Fruit fly (Drosophila melanogaster) whole organism, embryonic: Measurements from ENCODE around the gene CG1703.

ENCODE experiments used
- Atf6 ChIP-seq: fragments of 200-800 bp; sonication (Bioruptor generic); IDR thresholded peaks from 2 replicates; pipeline ENCODE4 v1.3.6; 2022; ENCODE audit warnings: missing biosample characterization, missing genetic modification characterization
- Awh ChIP-seq: fragments of 200-800 bp; sonication (Bioruptor generic); IDR thresholded peaks from 2 replicates; pipeline ENCODE4, ENCODE4 v1.3.6; 2022; ENCODE audit warnings: missing biosample characterization, missing genetic modification characterization
- CG10267 ChIP-seq: fragments of 200-800 bp; sonication (Bioruptor generic); optimal IDR thresholded peaks from 2 replicates; lab custom pipeline; 2018; ENCODE audit warnings: missing biosample characterization, mild to moderate bottlenecking, missing genetic modification characterization, moderate library complexity
- CG10321 ChIP-seq: fragments of 200-800 bp; sonication (Bioruptor generic); IDR thresholded peaks from 2 replicates; pipeline ENCODE4 v1.3.6; 2022; ENCODE audit warnings: missing biosample characterization, missing genetic modification characterization
- CG10543 ChIP-seq: fragments of 200-800 bp; sonication (Bioruptor generic); optimal IDR thresholded peaks from 3 replicates; lab custom pipeline; 2017; ENCODE audit warnings: missing biosample characterization, mild to moderate bottlenecking, missing genetic modification characterization, moderate library complexity
- CG11504 ChIP-seq: fragments of 200-800 bp; sonication (Bioruptor generic); optimal IDR thresholded peaks from 3 replicates; lab custom pipeline; 2019; ENCODE audit warnings: missing biosample characterization, mild to moderate bottlenecking, missing genetic modification characterization, moderate library complexity
- CG11723 ChIP-seq: fragments of 200-800 bp; sonication (Bioruptor generic); optimal IDR thresholded peaks from 2 replicates; lab custom pipeline; 2017; ENCODE audit warnings: missing biosample characterization, mild to moderate bottlenecking, missing genetic modification characterization
- CG12744 ChIP-seq: fragments of 200-800 bp; sonication (Bioruptor generic); optimal IDR thresholded peaks from 2 replicates; lab custom pipeline; 2016; ENCODE audit warnings: missing biosample characterization, missing genetic modification characterization
- CG14667 ChIP-seq: fragments of 200-800 bp; sonication (Bioruptor generic); IDR thresholded peaks from 2 replicates; pipeline ENCODE4 v1.3.6; 2022; ENCODE audit warnings: missing biosample characterization, missing genetic modification characterization
- CG1529 ChIP-seq: fragments of 200-800 bp; sonication (Bioruptor generic); optimal IDR thresholded peaks from 3 replicates; lab custom pipeline; 2018; ENCODE audit warnings: missing biosample characterization, missing genetic modification characterization
- CG15514 ChIP-seq: fragments of 200-800 bp; sonication (Bioruptor generic); optimal IDR thresholded peaks from 3 replicates; lab custom pipeline; 2017; ENCODE audit warnings: missing biosample characterization, missing genetic modification characterization, mild to moderate bottlenecking, moderate library complexity, missing genetic modification reagents
- CG18262 ChIP-seq: fragments of 200-800 bp; optimal IDR thresholded peaks from 3 replicates; lab custom pipeline; 2019; ENCODE audit warnings: missing biosample characterization, mild to moderate bottlenecking, missing genetic modification characterization, moderate library complexity
- CG31365 ChIP-seq: fragments of 200-800 bp; sonication (Bioruptor generic); optimal IDR thresholded peaks from 2 replicates; lab custom pipeline; 2018; ENCODE audit warnings: missing biosample characterization, mild to moderate bottlenecking, missing genetic modification characterization
- CG4360 ChIP-seq: fragments of 200-800 bp; sonication (Bioruptor generic); IDR thresholded peaks from 2 replicates; pipeline ENCODE4 v1.3.6; 2022; ENCODE audit warnings: missing biosample characterization, missing genetic modification characterization
- CG4617 ChIP-seq: fragments of 200-800 bp; sonication (Bioruptor generic); optimal IDR thresholded peaks from 3 replicates; lab custom pipeline; 2016; ENCODE audit warnings: missing biosample characterization, missing genetic modification characterization, borderline replicate concordance
- CG4820 ChIP-seq: fragments of 200-800 bp; sonication (Bioruptor generic); optimal IDR thresholded peaks from 3 replicates; lab custom pipeline; 2016; ENCODE audit warnings: missing biosample characterization, missing genetic modification characterization
- CG6254 ChIP-seq: fragments of 200-800 bp; sonication (Bioruptor generic); optimal IDR thresholded peaks from 3 replicates; lab custom pipeline; 2017; ENCODE audit warnings: mild to moderate bottlenecking, missing biosample characterization, missing genetic modification reagents, missing genetic modification characterization
- CG6654 ChIP-seq: fragments of 200-800 bp; sonication (Bioruptor generic); optimal IDR thresholded peaks from 2 replicates; lab custom pipeline; 2017; ENCODE audit warnings: missing biosample characterization, mild to moderate bottlenecking, missing genetic modification characterization
- CG6689 ChIP-seq: fragments of 200-800 bp; sonication (Bioruptor generic); IDR thresholded peaks from 2 replicates; pipeline ENCODE4 v1.3.6; 2022; ENCODE audit warnings: missing biosample characterization, missing genetic modification characterization
- CG7963 ChIP-seq: fragments of 200-800 bp; sonication (Bioruptor generic); IDR thresholded peaks from 3 replicates; pipeline ENCODE4 v1.3.6; 2022; ENCODE audit warnings: missing biosample characterization, missing genetic modification characterization; ENCODE audit not compliant: partially characterized antibody
- CTCF ChIP-seq: fragments of 200-800 bp; sonication (Bioruptor generic); optimal IDR thresholded peaks from 2 replicates; lab custom pipeline; 2017; ENCODE audit warnings: missing biosample characterization, mild to moderate bottlenecking, missing genetic modification characterization, moderate library complexity
- CoRest ChIP-seq: fragments of 200-800 bp; sonication (Bioruptor generic); optimal IDR thresholded peaks from 3 replicates; lab custom pipeline; 2018; ENCODE audit warnings: missing biosample characterization, mild to moderate bottlenecking, missing genetic modification characterization, moderate library complexity
- Gsc ChIP-seq: fragments of 200-800 bp; sonication (Bioruptor generic); IDR thresholded peaks from 2 replicates; pipeline ENCODE4 v1.3.6; 2022; ENCODE audit warnings: missing biosample characterization, missing genetic modification characterization
- Gug ChIP-seq: fragments of 200-800 bp; sonication (Bioruptor generic); IDR thresholded peaks from 4 replicates; pipeline ENCODE4 v1.3.6; 2022; ENCODE audit warnings: missing biosample characterization, missing genetic modification characterization
- Jarid2 ChIP-seq: fragments of 200-800 bp; sonication (Bioruptor generic); optimal IDR thresholded peaks from 3 replicates; lab custom pipeline; 2017; ENCODE audit warnings: mild to moderate bottlenecking, missing biosample characterization, missing genetic modification reagents, missing genetic modification characterization
- MBD-R2 ChIP-seq: fragments of 200-800 bp; sonication (Bioruptor generic); IDR thresholded peaks from 2 replicates; pipeline ENCODE4 v1.3.6; 2022; ENCODE audit warnings: missing biosample characterization, missing genetic modification characterization
- Mes4 ChIP-seq: fragments of 200-800 bp; sonication (Bioruptor generic); optimal IDR thresholded peaks from 2 replicates; lab custom pipeline; 2016; ENCODE audit warnings: missing biosample characterization, missing genetic modification characterization
- Neu2 ChIP-seq: fragments of 200-800 bp; sonication (Bioruptor generic); optimal IDR thresholded peaks from 3 replicates; lab custom pipeline; 2016; ENCODE audit warnings: missing biosample characterization, missing genetic modification characterization, borderline replicate concordance
- Nf-YB ChIP-seq: fragments of 200-800 bp; sonication (Bioruptor generic); optimal IDR thresholded peaks from 3 replicates; lab custom pipeline; 2019; ENCODE audit warnings: missing biosample characterization, mild to moderate bottlenecking, missing genetic modification characterization, moderate library complexity
- Opbp ChIP-seq: fragments of 200-800 bp; sonication (Bioruptor generic); IDR thresholded peaks from 3 replicates; pipeline ENCODE4 v1.3.6; 2022; ENCODE audit warnings: missing biosample characterization, missing genetic modification characterization; ENCODE audit not compliant: partially characterized antibody
- Sox100B ChIP-seq: fragments of 200-800 bp; sonication (Bioruptor generic); optimal IDR thresholded peaks from 3 replicates; lab custom pipeline; 2018; ENCODE audit warnings: missing biosample characterization, mild to moderate bottlenecking, missing genetic modification characterization
- Spps ChIP-seq: fragments of 200-800 bp; sonication (Bioruptor generic); optimal IDR thresholded peaks from 2 replicates; lab custom pipeline; 2018; ENCODE audit warnings: missing biosample characterization, mild to moderate bottlenecking, missing genetic modification characterization
- Sry-δ ChIP-seq: fragments of 200-800 bp; sonication (Bioruptor generic); optimal IDR thresholded peaks from 2 replicates; lab custom pipeline; 2016; ENCODE audit warnings: missing biosample characterization, missing genetic modification characterization
- Tbp ChIP-seq: fragments of >200 bp; optimal IDR thresholded peaks from 2 replicates; lab custom pipeline; 2018; ENCODE audit warnings: missing biosample characterization, missing genetic modification characterization
- Usf ChIP-seq: fragments of 200-800 bp; sonication (Bioruptor generic); optimal IDR thresholded peaks from 2 replicates; lab custom pipeline; 2017; ENCODE audit warnings: missing genotype, missing biosample characterization, missing genetic modification characterization
- Xrp1 ChIP-seq: fragments of 200-800 bp; sonication (Bioruptor generic); IDR thresholded peaks from 2 replicates; pipeline ENCODE4 v1.3.6; 2022; ENCODE audit warnings: missing biosample characterization, missing genetic modification characterization
- bigmax ChIP-seq: fragments of 200-800 bp; sonication (Bioruptor generic); optimal IDR thresholded peaks from 2 replicates; lab custom pipeline; 2018; ENCODE audit warnings: missing biosample characterization, mild to moderate bottlenecking, missing genetic modification characterization
- crc ChIP-seq: fragments of 200-800 bp; sonication (Bioruptor generic); optimal IDR thresholded peaks from 2 replicates; lab custom pipeline; 2016; ENCODE audit warnings: missing biosample characterization, missing genetic modification characterization
- crol ChIP-seq: fragments of 200-800 bp; sonication (Bioruptor generic); IDR thresholded peaks from 2 replicates; pipeline ENCODE4 v1.3.6; 2022; ENCODE audit warnings: missing biosample characterization, missing genetic modification characterization
- dpn ChIP-seq, 2 experiments: fragments of 200-800 bp; sonication (Bioruptor generic); optimal IDR thresholded peaks; 3 replicates each; lab custom pipeline; 2016; ENCODE audit warnings: missing biosample characterization in 2 of 2, missing genetic modification characterization in 2 of 2
- ems ChIP-seq: fragments of 200-800 bp; sonication (Bioruptor generic); optimal IDR thresholded peaks from 3 replicates; lab custom pipeline; 2016; ENCODE audit warnings: missing biosample characterization, missing genetic modification characterization
- eyg ChIP-seq: fragments of 200-800 bp; sonication (Bioruptor generic); optimal IDR thresholded peaks from 3 replicates; lab custom pipeline; 2016; ENCODE audit warnings: missing biosample characterization, missing genetic modification characterization
- gsb ChIP-seq: fragments of 200-800 bp; sonication (Bioruptor generic); IDR thresholded peaks from 2 replicates; pipeline ENCODE4 v1.3.6; 2022; ENCODE audit warnings: missing biosample characterization, missing genetic modification characterization
- gsb-n ChIP-seq: fragments of 200-800 bp; sonication (Bioruptor generic); optimal IDR thresholded peaks from 3 replicates; lab custom pipeline; 2018; ENCODE audit warnings: missing biosample characterization, mild to moderate bottlenecking, missing genetic modification characterization
- ind ChIP-seq: fragments of 200-800 bp; sonication (Bioruptor generic); optimal IDR thresholded peaks from 3 replicates; lab custom pipeline; 2016; ENCODE audit warnings: missing biosample characterization, missing genetic modification characterization
- insv ChIP-seq, 2 experiments: fragments of 200-800 bp; sonication (Bioruptor generic); optimal IDR thresholded peaks; 3 replicates each; lab custom pipeline; 2016 to 2018; ENCODE audit warnings: missing biosample characterization in 2 of 2, missing genetic modification characterization in 2 of 2
- jing ChIP-seq: fragments of 200-800 bp; sonication (Bioruptor generic); optimal IDR thresholded peaks from 2 replicates; lab custom pipeline; 2018; ENCODE audit warnings: missing biosample characterization, mild to moderate bottlenecking, missing genetic modification characterization
- lilli ChIP-seq: fragments of 200-800 bp; sonication (Bioruptor generic); optimal IDR thresholded peaks from 3 replicates; lab custom pipeline; 2016; ENCODE audit warnings: missing biosample characterization, missing genetic modification characterization
- luna ChIP-seq: fragments of 200-800 bp; sonication (Bioruptor generic); optimal IDR thresholded peaks from 2 replicates; lab custom pipeline; 2016; ENCODE audit warnings: missing biosample characterization, missing genetic modification characterization
- sqz ChIP-seq: fragments of 200-800 bp; sonication (Bioruptor generic); optimal IDR thresholded peaks from 3 replicates; lab custom pipeline; 2018; ENCODE audit warnings: missing biosample characterization, mild to moderate bottlenecking, missing genetic modification characterization
- tup ChIP-seq: fragments of 200-800 bp; sonication (Bioruptor generic); optimal IDR thresholded peaks from 2 replicates; lab custom pipeline; 2016; ENCODE audit warnings: missing biosample characterization, mild to moderate bottlenecking, missing genetic modification characterization, moderate library complexity
- wdn ChIP-seq: fragments of 200-800 bp; sonication (Bioruptor generic); IDR thresholded peaks from 2 replicates; pipeline ENCODE4 v1.3.6; 2022; ENCODE audit warnings: missing biosample characterization, missing genetic modification characterization

The CG1703 gene

DNA sequence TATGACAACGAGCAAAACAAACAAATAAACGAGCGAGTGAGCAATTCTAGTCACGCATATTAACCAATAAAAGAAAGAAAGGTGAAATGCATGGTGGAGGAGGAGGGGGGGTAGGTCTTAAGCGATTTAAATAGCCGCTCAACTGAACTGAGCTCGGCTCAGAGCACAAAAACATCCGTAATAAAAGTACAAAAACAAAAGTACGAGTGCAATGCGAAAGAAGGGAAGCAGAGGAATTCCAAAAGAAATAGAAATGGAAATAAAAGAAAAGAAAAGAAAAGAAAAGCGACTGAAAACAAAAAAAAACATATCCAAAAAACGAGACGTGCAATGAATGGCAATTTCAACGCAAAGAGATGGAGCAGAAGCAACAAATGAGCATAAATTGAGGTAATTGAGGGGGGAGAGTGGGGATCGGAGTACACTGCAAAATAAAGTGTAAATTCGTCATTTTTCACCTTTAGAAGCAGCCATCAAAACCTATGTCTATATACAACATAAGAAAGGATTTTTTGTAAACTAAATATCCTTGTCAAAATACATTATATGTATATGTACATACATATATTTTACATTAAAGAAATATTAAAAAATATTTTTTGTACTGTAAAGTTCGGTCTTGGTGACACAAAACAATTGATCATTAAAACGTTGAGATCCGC lies 46.6 kb downstream of the CG1703 start (continued):
- TF ChIP-seq Neu2 (GFP tag; lab: Kevin White, UChicago) (no peak), bigmax (GFP tag; lab: Kevin White, UChicago) (no peak), Mes4 (GFP tag; lab: Kevin White, UChicago) (no peak), CG31365 (tag; lab: Kevin White, UChicago) (no peak), ems (GFP tag; lab: Kevin White, UChicago) (no peak), Spps (tag; lab: Kevin White, UChicago) (no peak), CG7963 (GFP tag; lab: Robert Waterston, UW) (no peak), crol (GFP tag; lab: Robert Waterston, UW) (no peak), luna (no peak), Awh (GFP tag; lab: Robert Waterston, UW) (no peak), CG6654 (no peak), crc (no peak), CG12744 (GFP tag; lab: Kevin White, UChicago) (no peak), Gsc (GFP tag; lab: Robert Waterston, UW) (no peak), Gug (GFP tag; lab: Robert Waterston, UW) (no peak), Opbp (GFP tag; lab: Robert Waterston, UW) (no peak), CG11504 (tag; lab: Kevin White, UChicago) (peak; percentile 57), CG4617 (no peak), CG10543 (GFP tag; lab: Kevin White, UChicago) (no peak), Nf-YB (GFP tag; lab: Kevin White, UChicago) (no peak), Xrp1 (GFP tag; lab: Robert Waterston, UW) (0 out of 2 replicates have a peak, but pooled peaks have one; percentile 34), lilli (GFP tag; lab: Kevin White, UChicago) (no peak), CG11723 (GFP tag; lab: Kevin White, UChicago) (no peak), CG18262 (tag; lab: Kevin White, UChicago) (peak; percentile 4), eyg (GFP tag; lab: Kevin White, UChicago) (no peak), ind (GFP tag; lab: Kevin White, UChicago) (peak; percentile 3), tup (GFP tag; lab: Kevin White, UChicago) (no peak), Usf (GFP tag; lab: Kevin White, UChicago) (no peak), jing (GFP tag; lab: Kevin White, UChicago) (no peak), CG1529 (GFP tag; lab: Kevin White, UChicago) (no peak), CG4820 (GFP tag; lab: Kevin White, UChicago) (no peak), CG4360 (GFP tag; lab: Robert Waterston, UW) (no peak), dpn (GFP tag; optimal IDR thresholded peaks at IDR 0.05; lab: Kevin White, UChicago) (peak in 1 of 2 experiments; percentile 18), CG10267 (tag; lab: Kevin White, UChicago) (no peak), CG6689 (GFP tag; lab: Robert Waterston, UW) (no peak), insv (GFP tag; optimal IDR thresholded peaks at IDR 0.05; lab: Kevin White, UChicago) (no peak), Atf6 (GFP tag; lab: Robert Waterston, UW) (no peak), Jarid2 (GFP tag; lab: Kevin White, UChicago) (no peak), CG14667 (GFP tag; lab: Robert Waterston, UW) (no peak), CG15514 (GFP tag; lab: Kevin White, UChicago) (no peak), gsb-n (peak; percentile 17), Sox100B (GFP tag; lab: Kevin White, UChicago) (peak; percentile 7), gsb (no peak), Sry-δ (no peak), CoRest (peak; percentile 25), Tbp (no peak), sqz (GFP tag; lab: Kevin White, UChicago) (no peak), MBD-R2 (no peak), CG6254 (GFP tag; lab: Kevin White, UChicago) (no peak), CTCF (GFP tag; lab: Kevin White, UChicago) (no peak), CG10321 (GFP tag; lab: Robert Waterston, UW) (no peak), wdn (GFP tag; lab: Robert Waterston, UW) (no peak)
